Worm (Caenorhabditis elegans): ENCODE measurements around the gene B0303.7.
A peak's percentile ranks its signal among the peaks of the same experiment; 100 is the strongest.

Gene B0303.7

ce11 chrIII:8652922-8653321 is 40.5 kb upstream of the B0303.7 start (continued):
- 0 out of 2 replicates have a peak, but pooled peaks have one; percentile 54 for TF ChIP-seq saeg-2 (GFP tag; IDR thresholded peaks at IDR 0.05)

ce11 chrIII:8653457-8653856 is 40.0 kb upstream of the B0303.7 start:
- TF ChIP-seq ama-1 (optimal IDR thresholded peaks at IDR 0.05) (peak; percentile 77), ceh-32 (tag; optimal IDR thresholded peaks at IDR 0.05; ENCODE audit: poor library complexity) (no peak), egl-27 (tag; optimal IDR thresholded peaks at IDR 0.05) (no peak), unc-62 (GFP tag; optimal IDR thresholded peaks at IDR 0.05 in 1 of 2) (no peak), unc-62 (tag; optimal IDR thresholded peaks at IDR 0.05) (no peak), ces-1 (GFP tag; optimal IDR thresholded peaks at IDR 0.05) (no peak), nhr-6 (tag; optimal IDR thresholded peaks at IDR 0.05) (no peak), zip-2 (tag; optimal IDR thresholded peaks at IDR 0.05) (no peak), gei-8 (GFP tag; optimal IDR thresholded peaks at IDR 0.05) (no peak), snpc-4 (tag; optimal IDR thresholded peaks at IDR 0.05) (no peak), arid-1 (GFP tag; conservative IDR thresholded peaks at IDR 0.05) (peak; percentile 42; the same call in 1 of the 2 replicates), Y105C5A.15 (GFP tag; IDR thresholded peaks at IDR 0.05) (no peak), nhr-10 (tag; optimal IDR thresholded peaks at IDR 0.05) (no peak), nhr-11 (tag; optimal IDR thresholded peaks at IDR 0.05) (no peak), T26A8.4 (GFP tag; IDR thresholded peaks at IDR 0.05) (peak; percentile 35; the same call in 1 of the 2 replicates), madf-9 (GFP tag; conservative IDR thresholded peaks at IDR 0.05) (no peak), F26F4.8 (GFP tag; conservative IDR thresholded peaks at IDR 0.05) (0 out of 2 replicates have a peak, but pooled peaks have one; percentile 36), zip-11 (GFP tag; IDR thresholded peaks at IDR 0.05) (no peak), nhr-76 (tag; optimal IDR thresholded peaks at IDR 0.05) (no peak), cey-2 (tag; optimal IDR thresholded peaks at IDR 0.05; ENCODE audit: borderline replicate concordance, insufficient read depth) (no peak), sdz-12 (GFP tag; optimal IDR thresholded peaks at IDR 0.05) (no peak), fkh-10 (GFP tag; optimal IDR thresholded peaks at IDR 0.05) (no peak), nhr-42 (GFP tag; IDR thresholded peaks at IDR 0.05) (no peak), Y48G9A.11 (GFP tag; IDR thresholded peaks at IDR 0.05) (peak; percentile 41; the same call in 1 of the 2 replicates), dmd-6 (GFP tag; IDR thresholded peaks at IDR 0.05) (no peak), duxl-1 (tag; optimal IDR thresholded peaks at IDR 0.05; ENCODE audit: poor library complexity) (no peak), ztf-7 (tag; optimal IDR thresholded peaks at IDR 0.05) (no peak), nhr-77 (tag; optimal IDR thresholded peaks at IDR 0.05) (no peak), php-3 (GFP tag; IDR thresholded peaks at IDR 0.05) (0 out of 2 replicates have a peak, but pooled peaks have one; percentile 8), Y5F2A.4 (GFP tag; optimal IDR thresholded peaks at IDR 0.05) (no peak), daf-12 (tag; optimal IDR thresholded peaks at IDR 0.05) (no peak), nhr-102 (tag; optimal IDR thresholded peaks at IDR 0.05) (no peak), vab-7 (GFP tag; IDR thresholded peaks at IDR 0.05) (0 out of 2 replicates have a peak, but pooled peaks have one; percentile 51), mdt-29 (GFP tag; IDR thresholded peaks at IDR 0.05) (peak; percentile 21; the same call in 1 of the 2 replicates), nhr-111 (GFP tag; optimal IDR thresholded peaks at IDR 0.05) (no peak), hmg-1.1 (GFP tag; IDR thresholded peaks at IDR 0.05) (no peak), lin-38 (GFP tag; IDR thresholded peaks at IDR 0.05) (peak; percentile 44), dmd-8 (GFP tag; IDR thresholded peaks at IDR 0.05) (0 out of 2 replicates have a peak, but pooled peaks have one; percentile 18), zfp-2 (tag; optimal IDR thresholded peaks at IDR 0.05) (no peak), unc-130 (GFP tag; optimal IDR thresholded peaks at IDR 0.05) (no peak), ceh-62 (tag; optimal IDR thresholded peaks at IDR 0.05) (no peak), ztf-11 (tag; optimal IDR thresholded peaks at IDR 0.05) (no peak), F37D6.2 (tag; optimal IDR thresholded peaks at IDR 0.05) (no peak), tra-1 (GFP tag; IDR thresholded peaks at IDR 0.05) (0 out of 2 replicates have a peak, but pooled peaks have one; percentile 31), nhr-237 (tag; optimal IDR thresholded peaks at IDR 0.05) (no peak), lim-7 (GFP tag; IDR thresholded peaks at IDR 0.05) (peak; percentile 76), nhr-28 (tag; optimal IDR thresholded peaks at IDR 0.05) (no peak), egl-43 (GFP tag; IDR thresholded peaks at IDR 0.05) (no peak), F44E2.7 (GFP tag; IDR thresholded peaks at IDR 0.05) (no peak), tag-97 (GFP tag; IDR thresholded peaks at IDR 0.05) (no peak)

Data from whole organism, L4 larva.